Worm (Caenorhabditis elegans): ENCODE measurements around the gene D1044.7.

D1044.7 gene

DNA sequence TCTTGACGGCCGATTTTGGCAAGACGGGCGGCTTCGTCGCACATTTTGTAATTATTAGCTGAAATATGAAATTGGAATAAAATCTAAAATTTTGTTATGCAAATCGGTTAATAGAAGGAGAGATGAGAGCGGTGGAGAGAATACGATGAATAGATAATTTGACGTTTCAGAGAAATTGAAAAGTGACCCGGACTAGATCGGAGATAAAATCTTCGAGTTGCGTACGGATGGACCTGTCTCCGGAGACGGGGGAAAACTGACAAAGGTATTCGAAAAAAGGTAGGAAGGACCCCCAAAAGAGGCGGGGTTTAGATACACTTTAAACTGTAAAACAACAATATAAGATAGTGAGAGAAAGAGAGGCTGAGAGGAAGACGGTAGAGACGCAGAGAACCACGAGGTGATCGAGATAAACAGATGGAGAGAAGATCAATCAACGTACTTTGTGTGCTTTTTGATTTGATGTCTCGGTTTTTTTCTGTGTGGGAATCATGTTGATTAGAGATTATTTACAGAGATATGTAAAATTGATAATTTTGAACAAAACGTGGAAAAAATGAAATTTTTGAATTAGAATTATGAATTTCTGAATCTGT is 43.6 kb upstream of the D1044.7 start, which contains the start of gene F09F7.6:
F09F7.6 (minus strand) TSS at position 64 of the 596 bp plus-strand sequence.
- TF ChIP-seq dox-1 (GFP tag; IDR thresholded peaks at IDR 0.05): peak; percentile 11; the same call in 1 of the 2 replicates
- TF ChIP-seq rpc-1 (optimal IDR thresholded peaks at IDR 0.05): no peak
- TF ChIP-seq rpc-1 (tag; optimal IDR thresholded peaks at IDR 0.05): no peak
- TF ChIP-seq ama-1 (optimal IDR thresholded peaks at IDR 0.05): peak; percentile 61
- no peak for TF ChIP-seq ama-1 (GFP tag; optimal IDR thresholded peaks at IDR 0.05)
- TF ChIP-seq egl-44 (GFP tag; IDR thresholded peaks at IDR 0.05): no peak
- no peak for TF ChIP-seq Y53F4B.3 (GFP tag; IDR thresholded peaks at IDR 0.05)
- peak; percentile 52 for TF ChIP-seq hmg-1.2 (GFP tag; IDR thresholded peaks at IDR 0.05)
- no peak for TF ChIP-seq nhr-179 (tag; optimal IDR thresholded peaks at IDR 0.05)
- peak; percentile 62 for TF ChIP-seq K12H6.12 (tag; optimal IDR thresholded peaks at IDR 0.05)
- TF ChIP-seq Y53G8AR.9 (GFP tag; conservative IDR thresholded peaks at IDR 0.05): no peak
- TF ChIP-seq athp-1 (tag; optimal IDR thresholded peaks at IDR 0.05): no peak
- TF ChIP-seq F55B11.4 (tag; optimal IDR thresholded peaks at IDR 0.05; ENCODE audit: borderline replicate concordance, insufficient read depth): no peak
- TF ChIP-seq nhr-80 (tag; optimal IDR thresholded peaks at IDR 0.05): peak; percentile 60
- TF ChIP-seq sea-2 (GFP tag; IDR thresholded peaks at IDR 0.05): no peak
- TF ChIP-seq tbp1 (GFP tag; optimal IDR thresholded peaks at IDR 0.05): peak; percentile 30
- no peak for TF ChIP-seq F39B2.1 (GFP tag; IDR thresholded peaks at IDR 0.05)
- no peak for TF ChIP-seq cebp-1 (GFP tag; IDR thresholded peaks at IDR 0.05)
- peak; percentile 59 for TF ChIP-seq cebp-1 (tag; optimal IDR thresholded peaks at IDR 0.05)
- TF ChIP-seq B0261.1 (tag; optimal IDR thresholded peaks at IDR 0.05): no peak
- peak; percentile 42 for TF ChIP-seq tlf-1 (GFP tag; optimal IDR thresholded peaks at IDR 0.05)
- TF ChIP-seq atf-7 (tag; optimal IDR thresholded peaks at IDR 0.05): peak; percentile 25
- TF ChIP-seq nfyb-1 (GFP tag; IDR thresholded peaks at IDR 0.05): 0 out of 2 replicates have a peak, but pooled peaks have one; percentile 34
- TF ChIP-seq C06A6.2 (GFP tag; conservative IDR thresholded peaks at IDR 0.05): 0 out of 2 replicates have a peak, but pooled peaks have one; percentile 28
- no peak for TF ChIP-seq attf-6 (GFP tag; IDR thresholded peaks at IDR 0.05)
- TF ChIP-seq lin-40 (tag; optimal IDR thresholded peaks at IDR 0.05): peak; percentile 57
- TF ChIP-seq F49E8.2 (tag; optimal IDR thresholded peaks at IDR 0.05; ENCODE audit: insufficient read depth): no peak
- TF ChIP-seq pbrm-1 (GFP tag; IDR thresholded peaks at IDR 0.05): no peak
- peak; percentile 38 for TF ChIP-seq attf-5 (GFP tag; optimal IDR thresholded peaks at IDR 0.05)
- TF ChIP-seq somi-1 (GFP tag; optimal IDR thresholded peaks at IDR 0.05): peak; percentile 64
- peak in 1 of 3 experiments; percentile 12 for TF ChIP-seq lin-35 (GFP tag; optimal IDR thresholded peaks at IDR 0.05)
- TF ChIP-seq lir-1 (GFP tag; conservative IDR thresholded peaks at IDR 0.05): 0 out of 2 replicates have a peak, but pooled peaks have one; percentile 23
- peak in 1 of 2 experiments; percentile 21 for TF ChIP-seq let-607 (tag; optimal IDR thresholded peaks at IDR 0.05)
- TF ChIP-seq K11D2.4 (GFP tag; IDR thresholded peaks at IDR 0.05): peak; percentile 46; the same call in 1 of the 2 replicates
- TF ChIP-seq ceh-40 (GFP tag; IDR thresholded peaks at IDR 0.05): no peak
- no peak for TF ChIP-seq zfh-2 (GFP tag; conservative IDR thresholded peaks at IDR 0.05)
- no peak for TF ChIP-seq madf-6 (GFP tag; IDR thresholded peaks at IDR 0.05)
- no peak for TF ChIP-seq B0035.1 (tag; optimal IDR thresholded peaks at IDR 0.05)
- no peak for TF ChIP-seq repo-1 (tag; optimal IDR thresholded peaks at IDR 0.05)
- TF ChIP-seq xnd-1 (tag; optimal IDR thresholded peaks at IDR 0.05): no peak
- TF ChIP-seq ZK185.1 (tag; optimal IDR thresholded peaks at IDR 0.05; ENCODE audit: poor library complexity, severe bottlenecking): peak; percentile 1
